Worm (Caenorhabditis elegans) whole organism, L1 larva: ENCODE results near the gene srd-31.

Experiments
- Y116A8C.19 ChIP-seq: sonication (generic microtip); optimal IDR thresholded peaks from 2 replicates; lab custom pipeline; 2016; ENCODE audit warnings: missing compliant biosample characterization, missing genetic modification characterization, borderline replicate concordance
- aly-2 ChIP-seq: fragments of 150-350 bp; optimal IDR thresholded peaks from 2 replicates; lab custom pipeline; 2014; ENCODE audit warnings: missing biosample characterization, missing genetic modification characterization
- blmp-1 ChIP-seq: fragments of 150-350 bp; optimal IDR thresholded peaks from 2 replicates; lab custom pipeline; 2014; ENCODE audit warnings: missing biosample characterization, missing genetic modification characterization
- dpl-1 ChIP-seq, 3 experiments: fragments of 150-350 bp in 2 of 3; sonication (generic microtip) in 1 of 3; optimal IDR thresholded peaks; 2 replicates each; lab custom pipeline; 2014 to 2017; ENCODE audit warnings: missing biosample characterization in 3 of 3, missing genetic modification characterization in 3 of 3, missing genetic modification reagents in 3 of 3
- egl-27 ChIP-seq, 2 experiments: fragments of 150-350 bp in 1 of 2; sonication (generic microtip); optimal IDR thresholded peaks; 3 replicates each; lab custom pipeline; 2017 to 2018; ENCODE audit warnings: missing biosample characterization in 2 of 2, missing genetic modification characterization in 2 of 2, missing genetic modification reagents in 2 of 2
- fkh-8 ChIP-seq: sonication (generic microtip); optimal IDR thresholded peaks from 2 replicates; lab custom pipeline; 2016; ENCODE audit warnings: mild to moderate bottlenecking, missing genetic modification characterization, missing compliant biosample characterization
- mef-2 ChIP-seq: fragments of 150-350 bp; optimal IDR thresholded peaks from 2 replicates; lab custom pipeline; 2014; ENCODE audit warnings: missing biosample characterization, missing genetic modification characterization
- mep-1 ChIP-seq: fragments of 150-350 bp; optimal IDR thresholded peaks from 2 replicates; lab custom pipeline; 2014; ENCODE audit warnings: missing biosample characterization, missing genetic modification characterization
- nhr-12 ChIP-seq: sonication (generic microtip); optimal IDR thresholded peaks from 2 replicates; lab custom pipeline; 2017; ENCODE audit warnings: missing biosample characterization, missing genetic modification characterization
- snpc-4 ChIP-seq: fragments of 150-350 bp; optimal IDR thresholded peaks from 2 replicates; lab custom pipeline; 2014; ENCODE audit warnings: missing biosample characterization, missing genetic modification characterization
- unc-86 ChIP-seq: sonication (generic microtip); optimal IDR thresholded peaks from 2 replicates; lab custom pipeline; 2016; ENCODE audit warnings: missing genetic modification characterization, missing compliant biosample characterization
- ztf-11 ChIP-seq, 2 experiments: sonication (generic microtip); optimal IDR thresholded peaks; 2 replicates each; lab custom pipeline; 2016 to 2017; ENCODE audit warnings: missing genetic modification characterization in 2 of 2, missing biosample characterization in 1 of 2, missing compliant biosample characterization in 1 of 2

- TF ChIP-seq nhr-12 (tag; lab: Kevin White, UChicago) (no peak), mep-1 (tag; lab: Kevin White, UChicago) (no peak), unc-86 (tag; lab: Kevin White, UChicago) (no peak), aly-2 (tag; lab: Kevin White, UChicago) (no peak), Y116A8C.19 (no peak), fkh-8 (tag; lab: Kevin White, UChicago) (no peak), blmp-1 (tag; lab: Kevin White, UChicago) (no peak), egl-27 (tag; optimal IDR thresholded peaks at IDR 0.05; lab: Kevin White, UChicago) (no peak), mef-2 (no peak), snpc-4 (tag; lab: Kevin White, UChicago) (no peak), dpl-1 (GFP tag; optimal IDR thresholded peaks at IDR 0.05; lab: Kevin White, UChicago) (no peak), ztf-11 (tag; optimal IDR thresholded peaks at IDR 0.05; lab: Kevin White, UChicago) (no peak)
These were observed 19.0 kb upstream of the srd-31 start, which contains the start of gene srh-200 for ce11 chrV:7653567-7653966.
